Fruit fly (Drosophila melanogaster): Measurements from ENCODE around the gene Sry-beta.
A peak's percentile ranks its signal among the peaks of the same experiment; 100 is the strongest.

Gene Sry-beta

dm6 chr3R:30090261-30091006, 50.9 kb downstream of the Sry-beta start:
- peak; percentile 29; the same call in 1 of the 2 replicates for TF ChIP-seq Bgb (GFP tag; IDR thresholded peaks at IDR 0.05; ENCODE audit: partially characterized antibody)
- TF ChIP-seq Hey (tag; optimal IDR thresholded peaks at IDR 0.05) = peak; percentile 75
- no peak for TF ChIP-seq CG11723 (GFP tag; optimal IDR thresholded peaks at IDR 0.05)
- TF ChIP-seq z (GFP tag; IDR thresholded peaks at IDR 0.05) = peak; percentile 90
- no peak for TF ChIP-seq Antp (GFP tag; optimal IDR thresholded peaks at IDR 0.05)
- peak; percentile 12 for TF ChIP-seq cg (GFP tag; optimal IDR thresholded peaks at IDR 0.05)
- TF ChIP-seq Doc3 (GFP tag; IDR thresholded peaks at IDR 0.05; ENCODE audit: partially characterized antibody) = no peak
- TF ChIP-seq HmgZ (tag; optimal IDR thresholded peaks at IDR 0.05) = no peak
- TF ChIP-seq sc (optimal IDR thresholded peaks at IDR 0.05) = no peak
- TF ChIP-seq sc (GFP tag; optimal IDR thresholded peaks at IDR 0.05) = no peak
- peak; percentile 27; the same call in 1 of the 3 replicates for TF ChIP-seq HLH4C (GFP tag; IDR thresholded peaks at IDR 0.05; ENCODE audit: partially characterized antibody)
- peak; percentile 43 for TF ChIP-seq Ets65A (GFP tag)
- TF ChIP-seq CG13296 (GFP tag; optimal IDR thresholded peaks at IDR 0.05) = no peak
- no peak for TF ChIP-seq disco-r (GFP tag; optimal IDR thresholded peaks at IDR 0.05)
- TF ChIP-seq dmrt99B (tag; optimal IDR thresholded peaks at IDR 0.05) = no peak
- TF ChIP-seq scrt (GFP tag; optimal IDR thresholded peaks at IDR 0.05) = peak; percentile 26
- TF ChIP-seq CG32772 (GFP tag; IDR thresholded peaks at IDR 0.05) = no peak
- peak; percentile 32 for TF ChIP-seq nom (GFP tag; optimal IDR thresholded peaks at IDR 0.05)
- 0 out of 3 replicates have a peak, but pooled peaks have one; percentile 40 for TF ChIP-seq CG6791 (GFP tag; IDR thresholded peaks at IDR 0.05; ENCODE audit: partially characterized antibody)
- no peak for TF ChIP-seq prd (optimal IDR thresholded peaks at IDR 0.05)
- TF ChIP-seq prd (GFP tag; IDR thresholded peaks at IDR 0.05) = no peak
- peak; percentile 74 for TF ChIP-seq CG3163 (GFP tag; optimal IDR thresholded peaks at IDR 0.05)
- TF ChIP-seq luna (GFP tag; optimal IDR thresholded peaks at IDR 0.05) = no peak
- TF ChIP-seq CG17829 (tag; optimal IDR thresholded peaks at IDR 0.05) = no peak
- peak in 1 of 2 experiments; percentile 41 for TF ChIP-seq crp (GFP tag; optimal IDR thresholded peaks at IDR 0.05)
- no peak for TF ChIP-seq ranshi (GFP tag; IDR thresholded peaks at IDR 0.05)
- TF ChIP-seq eve (GFP tag; optimal IDR thresholded peaks at IDR 0.05) = no peak
- no peak for TF ChIP-seq tll (GFP tag; optimal IDR thresholded peaks at IDR 0.05)
- TF ChIP-seq CG15514 (GFP tag; optimal IDR thresholded peaks at IDR 0.05) = no peak
- TF ChIP-seq Trl (optimal IDR thresholded peaks at IDR 0.05) = peak; percentile 65 to 83
- no peak for TF ChIP-seq Trl (GFP tag; optimal IDR thresholded peaks at IDR 0.05)
- TF ChIP-seq CG18011 (GFP tag; optimal IDR thresholded peaks at IDR 0.05) = no peak
- no peak for TF ChIP-seq kni (GFP tag; optimal IDR thresholded peaks at IDR 0.05)
- TF ChIP-seq CG8290 (GFP tag; optimal IDR thresholded peaks at IDR 0.05) = no peak
- peak in 1 of 2 experiments; percentile 25 for TF ChIP-seq CG8290 (tag; optimal IDR thresholded peaks at IDR 0.05)
- no peak for TF ChIP-seq gsb-n (tag; optimal IDR thresholded peaks at IDR 0.05)
- TF ChIP-seq h (optimal IDR thresholded peaks at IDR 0.05) = no peak
- TF ChIP-seq CG14014 (GFP tag; IDR thresholded peaks at IDR 0.05) = no peak
- TF ChIP-seq CG15269 (tag; optimal IDR thresholded peaks at IDR 0.05) = no peak
- TF ChIP-seq ap (GFP tag; IDR thresholded peaks at IDR 0.05) = no peak
- TF ChIP-seq Opbp (GFP tag; IDR thresholded peaks at IDR 0.05; ENCODE audit: partially characterized antibody) = no peak
- peak; percentile 46 for TF ChIP-seq ewg (GFP tag; optimal IDR thresholded peaks at IDR 0.05)
- no peak for TF ChIP-seq CG34224 (GFP tag; IDR thresholded peaks at IDR 0.05; ENCODE audit: partially characterized antibody)
- TF ChIP-seq insv (GFP tag; optimal IDR thresholded peaks at IDR 0.05) = no peak
- TF ChIP-seq CG4404 (GFP tag; IDR thresholded peaks at IDR 0.05) = no peak
- TF ChIP-seq Oaz (GFP tag; IDR thresholded peaks at IDR 0.05) = no peak
- TF ChIP-seq Rfx (GFP tag; IDR thresholded peaks at IDR 0.05) = 0 out of 2 replicates have a peak, but pooled peaks have one; percentile 19
- no peak for TF ChIP-seq pfk (GFP tag; optimal IDR thresholded peaks at IDR 0.05)
- peak; percentile 29 for TF ChIP-seq yki (optimal IDR thresholded peaks at IDR 0.05)
- no peak for TF ChIP-seq CG12219 (GFP tag; optimal IDR thresholded peaks at IDR 0.05)

Data from whole organism, embryonic.